Fruit fly (Drosophila melanogaster) whole organism: Measurements from ENCODE around the gene CG11723.

Experiments used
- CG8478 ChIP-seq: fragments of >200 bp; optimal IDR thresholded peaks from 2 replicates; lab custom pipeline; 2018; ENCODE audit warnings: inconsistent platforms
- EcR ChIP-seq, 2 experiments: fragments of >200 bp; optimal IDR thresholded peaks; 2 replicates each; lab custom pipeline; 2017; ENCODE audit warnings: missing biosample characterization in 2 of 2, missing genetic modification characterization in 2 of 2, missing genetic modification reagents in 2 of 2
- pan ChIP-seq: fragments of >200 bp; optimal IDR thresholded peaks from 2 replicates; lab custom pipeline; 2017
- psq ChIP-seq: fragments of >200 bp; optimal IDR thresholded peaks from 2 replicates; lab custom pipeline; 2017
- usp ChIP-seq: fragments of >200 bp; optimal IDR thresholded peaks from 2 replicates; lab custom pipeline; 2017; ENCODE audit warnings: missing biosample characterization, missing genetic modification characterization, mixed read lengths

DNA sequence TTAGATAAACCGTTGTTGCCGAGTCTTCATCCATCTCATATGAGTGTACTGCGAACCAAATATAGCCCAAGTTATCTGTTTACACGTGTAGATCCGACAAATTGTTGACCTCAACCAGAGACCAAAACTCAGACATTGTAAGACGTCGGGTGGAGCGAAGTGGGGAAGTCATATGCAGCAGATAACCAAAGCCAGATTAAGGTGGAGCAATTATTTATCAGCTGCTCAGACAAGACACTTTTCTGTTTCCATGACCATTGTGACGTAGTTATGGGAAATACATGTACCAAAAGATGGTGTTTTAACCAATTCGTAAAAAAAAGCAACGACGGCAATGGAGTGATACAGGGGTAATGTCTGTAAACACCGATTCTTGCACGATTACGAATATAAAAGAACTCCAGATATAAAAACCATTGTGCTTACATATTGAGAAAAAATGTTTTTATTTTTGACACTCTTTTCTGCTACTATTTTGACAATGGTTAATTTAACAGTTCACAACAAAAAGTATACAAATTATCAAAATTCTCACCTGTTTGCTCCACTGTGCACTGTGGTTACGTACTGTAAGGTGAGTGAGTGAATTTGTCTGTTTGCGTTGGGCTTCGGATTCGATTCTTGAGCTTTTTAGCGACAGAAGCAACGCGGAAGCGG, 30.4 kb upstream of the CG11723 start:
- no peak for TF ChIP-seq pan (lab: Kevin White, UChicago)
- no peak for TF ChIP-seq EcR (GFP tag; optimal IDR thresholded peaks at IDR 0.05; lab: Kevin White, UChicago)
- TF ChIP-seq usp (GFP tag; lab: Kevin White, UChicago) = no peak
- TF ChIP-seq psq (lab: Kevin White, UChicago) = no peak
- TF ChIP-seq CG8478 (lab: Kevin White, UChicago) = no peak
